Worm (Caenorhabditis elegans): ENCODE measurements around the gene T04C9.3.

ce11 chrIII:5982753-5983390 lies 2.6 kb upstream of the T04C9.3 start:
- TF ChIP-seq T26A5.8 (tag; optimal IDR thresholded peaks at IDR 0.05) (no peak), bed-1 (GFP tag; IDR thresholded peaks at IDR 0.05) (no peak), rpc-1 (optimal IDR thresholded peaks at IDR 0.05) (no peak), rpc-1 (tag; optimal IDR thresholded peaks at IDR 0.05) (no peak), Y53G8AR.9 (GFP tag; conservative IDR thresholded peaks at IDR 0.05) (no peak), efl-1 (GFP tag; optimal IDR thresholded peaks at IDR 0.05) (no peak), sea-2 (GFP tag; IDR thresholded peaks at IDR 0.05) (no peak), rec-8 (tag; optimal IDR thresholded peaks at IDR 0.05) (no peak), aptf-3 (GFP tag; IDR thresholded peaks at IDR 0.05) (no peak)

Measured in whole organism, young adult.